Worm (Caenorhabditis elegans): Measurements from ENCODE around the gene C29F7.10.

ce11 chrX:13401311-13401710 lies 30.0 kb downstream of the C29F7.10 start:
- TF ChIP-seq ztf-11 (tag; optimal IDR thresholded peaks at IDR 0.05) (no peak), unc-39 (tag; optimal IDR thresholded peaks at IDR 0.05) (no peak), spr-1 (tag; optimal IDR thresholded peaks at IDR 0.05) (no peak), Y105C5A.15 (GFP tag; IDR thresholded peaks at IDR 0.05) (no peak), lir-3 (tag; optimal IDR thresholded peaks at IDR 0.05) (no peak), nhr-237 (tag; optimal IDR thresholded peaks at IDR 0.05) (no peak), T20F7.1 (GFP tag; optimal IDR thresholded peaks at IDR 0.05) (no peak), daf-8 (GFP tag; IDR thresholded peaks at IDR 0.05) (no peak), fkh-10 (GFP tag; optimal IDR thresholded peaks at IDR 0.05) (no peak), dmd-8 (GFP tag; IDR thresholded peaks at IDR 0.05) (no peak), skn-1 (tag; optimal IDR thresholded peaks at IDR 0.05) (no peak), ceh-44 (GFP tag; IDR thresholded peaks at IDR 0.05) (no peak), snpc-4 (tag; optimal IDR thresholded peaks at IDR 0.05) (no peak)
